Worm (Caenorhabditis elegans) whole organism, L4 larva: ENCODE results near the gene F19C7.2.

ENCODE experiments used
- F37D6.2 ChIP-seq: sonication (generic microtip); optimal IDR thresholded peaks from 2 replicates; lab custom pipeline; 2016; ENCODE audit warnings: mild to moderate bottlenecking, missing genetic modification characterization, missing compliant biosample characterization
- aha-1 ChIP-seq: fragments of 150-350 bp; peaks from one replicate; lab custom pipeline; 2014; ENCODE audit warnings: missing biosample characterization, missing genetic modification characterization
- aly-2 ChIP-seq: sonication (generic microtip); optimal IDR thresholded peaks from 2 replicates; lab custom pipeline; 2018; ENCODE audit warnings: missing biosample characterization, missing genetic modification characterization
- ama-1 ChIP-seq: fragments of 150-350 bp; optimal IDR thresholded peaks from 2 replicates; lab custom pipeline; 2014; ENCODE audit warnings: inconsistent platforms, mixed read lengths
- ceh-82 ChIP-seq: sonication (generic microtip); optimal IDR thresholded peaks from 2 replicates; lab custom pipeline; 2017; ENCODE audit warnings: missing biosample characterization, missing genetic modification characterization
- ctbp-1 ChIP-seq: fragments of 200-800 bp; sonication (Bioruptor generic); IDR thresholded peaks from 2 replicates; pipeline ENCODE4 v1.3.6; 2022; ENCODE audit warnings: missing genetic modification reagents, missing genetic modification characterization, missing compliant biosample characterization
- egl-27 ChIP-seq: sonication (generic microtip); optimal IDR thresholded peaks from 3 replicates; lab custom pipeline; 2017; ENCODE audit warnings: missing biosample characterization, missing genetic modification reagents, missing genetic modification characterization
- jun-1 ChIP-seq: fragments of 150-350 bp; optimal IDR thresholded peaks from 2 replicates; lab custom pipeline; 2014; ENCODE audit warnings: missing biosample characterization, missing genetic modification reagents, missing genetic modification characterization
- skn-1 ChIP-seq: fragments of 150-350 bp; optimal IDR thresholded peaks from 2 replicates; lab custom pipeline; 2014; ENCODE audit warnings: missing biosample characterization, missing genetic modification characterization
- unc-62 ChIP-seq, 3 experiments: fragments of 150-350 bp in 1 of 3; sonication (generic microtip); optimal IDR thresholded peaks in 2 of 3; peaks in 1 of 3; 1 replicate in 1 of 3; 2 replicates in 2 of 3; lab custom pipeline; 2014 to 2017; ENCODE audit warnings: missing biosample characterization in 3 of 3, missing genetic modification characterization in 3 of 3, missing genetic modification reagents in 3 of 3, missing genotype in 1 of 3

ce11 chrIV:4585991-4586390 is 13.8 kb upstream of the F19C7.2 start:
- TF ChIP-seq ceh-82 = no peak
- TF ChIP-seq unc-62 (GFP tag; optimal IDR thresholded peaks at IDR 0.05 in 1 of 2; lab: Kevin White, UChicago) = no peak
- TF ChIP-seq unc-62 (tag; optimal IDR thresholded peaks at IDR 0.05; lab: Kevin White, UChicago) = no peak
- TF ChIP-seq egl-27 (tag; lab: Kevin White, UChicago) = no peak
- TF ChIP-seq aly-2 (tag; lab: Kevin White, UChicago) = no peak
- TF ChIP-seq ctbp-1 (GFP tag; lab: Robert Waterston, UW) = peak; percentile 80
- no peak for TF ChIP-seq aha-1
- TF ChIP-seq skn-1 (tag; lab: Kevin White, UChicago) = no peak
- no peak for TF ChIP-seq jun-1 (tag; lab: Kevin White, UChicago)
- TF ChIP-seq F37D6.2 (tag; lab: Kevin White, UChicago) = no peak
- TF ChIP-seq ama-1 (lab: Kevin White, UChicago) = no peak
